Worm (Caenorhabditis elegans): ENCODE measurements around the gene srx-13.

srx-13 gene

DNA sequence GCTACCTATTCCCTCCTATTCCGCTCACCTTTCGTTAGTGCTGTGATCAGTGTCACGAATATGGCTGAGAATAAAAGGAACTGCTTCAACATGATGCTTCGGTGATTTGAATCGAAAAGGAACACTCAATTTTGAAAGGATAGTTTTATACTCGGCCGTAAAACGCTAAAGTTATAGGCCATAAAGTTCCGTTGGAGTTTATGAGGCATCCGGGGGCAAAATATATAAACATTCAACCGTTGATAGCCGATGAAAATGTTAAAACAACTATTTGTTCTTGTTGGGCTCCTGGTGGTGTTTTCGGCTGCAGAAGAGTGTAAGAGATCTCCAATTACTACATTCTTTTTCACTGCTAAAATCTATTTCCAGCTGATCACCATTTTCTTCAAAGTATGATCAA is 13.9 kb downstream of the srx-13 start, which contains the start of the genes C44B12.9 and C44B12.3:
Gene C44B12.9, minus strand, starts transcription at position 101 of the 400 bp plus-strand sequence.
Gene C44B12.3, plus strand, starts transcription at position 249 of the 400 bp plus-strand sequence.
- TF ChIP-seq nhr-12 (tag; optimal IDR thresholded peaks at IDR 0.05), result no peak
- no peak for TF ChIP-seq sma-9 (GFP tag; optimal IDR thresholded peaks at IDR 0.05)
- no peak for TF ChIP-seq sma-9 (tag; optimal IDR thresholded peaks at IDR 0.05)
- no peak for TF ChIP-seq nhr-237 (tag; optimal IDR thresholded peaks at IDR 0.05)
- TF ChIP-seq zag-1 (tag; optimal IDR thresholded peaks at IDR 0.05), result no peak
- TF ChIP-seq egl-27 (tag; optimal IDR thresholded peaks at IDR 0.05), result no peak
- TF ChIP-seq C34F6.9 (tag; optimal IDR thresholded peaks at IDR 0.05), result no peak
- no peak for TF ChIP-seq ZK546.5 (tag; optimal IDR thresholded peaks at IDR 0.05)
- TF ChIP-seq lsy-2 (tag; optimal IDR thresholded peaks at IDR 0.05), result no peak
- no peak for TF ChIP-seq ceh-16 (tag; optimal IDR thresholded peaks at IDR 0.05)
- no peak for TF ChIP-seq nhr-25 (tag; optimal IDR thresholded peaks at IDR 0.05)
- TF ChIP-seq unc-55 (GFP tag; optimal IDR thresholded peaks at IDR 0.05), result no peak
- TF ChIP-seq snpc-4 (tag; optimal IDR thresholded peaks at IDR 0.05), result no peak
- TF ChIP-seq nhr-21 (tag; optimal IDR thresholded peaks at IDR 0.05), result no peak
- no peak for TF ChIP-seq crh-2 (tag; optimal IDR thresholded peaks at IDR 0.05)
- TF ChIP-seq nhr-10 (tag; optimal IDR thresholded peaks at IDR 0.05), result no peak
- no peak for TF ChIP-seq nhr-11 (tag; optimal IDR thresholded peaks at IDR 0.05)

DNA sequence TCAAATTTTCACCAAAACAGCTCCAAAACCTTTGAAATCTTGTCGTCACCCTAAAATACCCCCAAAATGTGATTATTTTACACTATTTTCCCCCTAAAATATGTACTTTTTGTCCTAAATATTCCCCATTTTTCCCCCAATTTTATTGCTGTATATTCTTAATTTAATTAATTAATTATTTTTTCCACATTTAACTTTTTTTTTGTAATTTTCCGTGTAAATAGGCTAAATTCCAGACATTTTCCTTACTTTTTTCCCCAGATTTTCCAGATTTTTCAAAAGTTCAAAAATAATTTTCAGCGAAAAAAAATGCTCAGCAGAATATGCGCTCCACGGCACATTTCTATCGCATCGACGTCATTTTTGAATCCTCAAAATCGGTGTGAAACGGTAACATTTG is 21.3 kb downstream of the srx-13 start, which contains the start of gene cox-18:
Gene cox-18, plus strand, starts transcription at position 301 of the 400 bp plus-strand sequence.
- no peak for TF ChIP-seq peb-1 (tag; optimal IDR thresholded peaks at IDR 0.05)
- TF ChIP-seq ztf-4 (tag; optimal IDR thresholded peaks at IDR 0.05), result no peak
- TF ChIP-seq nhr-23 (tag; optimal IDR thresholded peaks at IDR 0.05), result no peak
- no peak for TF ChIP-seq mbf-1 (tag; optimal IDR thresholded peaks at IDR 0.05)

DNA sequence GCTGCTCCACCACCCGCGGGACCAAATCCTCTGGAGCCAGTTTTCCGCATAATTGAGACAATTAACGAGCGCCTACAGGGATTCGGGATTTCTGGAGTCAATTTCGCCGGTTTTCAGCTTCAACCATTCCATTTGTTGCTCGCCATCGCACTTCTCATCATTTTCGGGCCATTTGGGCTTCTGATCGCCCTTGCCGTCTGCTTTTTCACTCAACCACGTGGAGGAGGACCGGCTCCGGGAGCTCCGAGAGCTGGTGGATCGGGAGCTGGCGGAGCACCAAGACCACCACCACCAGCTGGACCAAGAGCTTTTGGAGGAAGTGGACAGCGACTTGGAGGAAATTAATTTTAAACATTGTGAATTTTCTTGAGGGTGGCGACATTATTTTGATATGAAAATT is 22.3 kb downstream of the srx-13 start:
- TF ChIP-seq ztf-1 (GFP tag; conservative IDR thresholded peaks at IDR 0.05) (no peak), dmd-4 (tag; optimal IDR thresholded peaks at IDR 0.05) (no peak), ztf-4 (tag; optimal IDR thresholded peaks at IDR 0.05) (no peak), sma-3 (GFP tag; optimal IDR thresholded peaks at IDR 0.05) (no peak)

DNA sequence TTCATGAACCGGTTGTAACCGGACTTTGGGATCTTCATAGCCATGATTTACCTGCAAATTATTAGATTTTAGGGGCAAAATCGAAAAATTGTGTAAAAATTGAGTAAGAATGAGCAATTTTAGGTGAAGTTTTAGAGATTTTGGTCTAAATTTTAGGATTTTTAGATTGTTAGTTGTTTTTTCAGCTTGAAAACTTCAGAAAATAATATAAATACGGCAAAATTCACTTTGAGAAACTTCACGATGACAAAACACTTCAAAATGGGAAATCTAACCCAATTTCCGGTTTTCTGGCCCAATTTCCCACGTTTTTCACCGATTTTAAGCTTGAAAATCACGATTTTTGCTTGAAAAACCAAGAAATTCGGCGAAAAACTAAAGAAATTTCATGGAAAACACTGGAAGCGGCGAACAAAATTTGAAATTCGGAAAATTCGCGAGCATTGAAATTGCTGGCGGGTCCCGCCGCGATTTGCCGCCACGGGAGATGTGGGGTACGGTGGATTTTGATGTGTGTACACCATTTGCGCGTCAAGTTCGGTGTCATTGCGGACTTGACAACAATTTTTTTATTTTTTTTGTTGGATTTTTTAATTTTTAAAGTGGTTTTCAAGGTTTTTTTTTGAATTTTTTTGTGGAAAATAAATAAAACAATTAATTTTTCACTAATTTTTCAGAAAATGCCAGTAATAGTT is 24.4 kb downstream of the srx-13 start, which contains the start of the genes cct-8 and Y55F3AR.2:
Gene cct-8, minus strand, starts transcription at position 51 of the 695 bp plus-strand sequence.
Gene Y55F3AR.2, plus strand, starts transcription at position 672 of the 695 bp plus-strand sequence.
- TF ChIP-seq R02D3.7 (tag; optimal IDR thresholded peaks at IDR 0.05) (peak; percentile 89), nhr-77 (tag; optimal IDR thresholded peaks at IDR 0.05) (peak; percentile 65), nhr-10 (tag; optimal IDR thresholded peaks at IDR 0.05) (peak; percentile 92), elt-1 (tag; optimal IDR thresholded peaks at IDR 0.05) (no peak), elt-3 (tag; optimal IDR thresholded peaks at IDR 0.05) (no peak), ceh-82 (tag; optimal IDR thresholded peaks at IDR 0.05) (peak; percentile 87), sem-4 (tag; optimal IDR thresholded peaks at IDR 0.05) (peak; percentile 95), unc-62 (GFP tag; optimal IDR thresholded peaks at IDR 0.05) (peak; percentile 69), gmeb-1 (tag; optimal IDR thresholded peaks at IDR 0.05) (peak; percentile 97), lsy-2 (tag; optimal IDR thresholded peaks at IDR 0.05) (peak; percentile 100), blmp-1 (tag; optimal IDR thresholded peaks at IDR 0.05; ENCODE audit: insufficient read depth) (peak; percentile 45), skn-1 (tag; optimal IDR thresholded peaks at IDR 0.05) (peak; percentile 77), ama-1 (optimal IDR thresholded peaks at IDR 0.05) (peak; percentile 66), zag-1 (tag; optimal IDR thresholded peaks at IDR 0.05) (peak; percentile 74), peb-1 (tag; optimal IDR thresholded peaks at IDR 0.05) (no peak), nhr-12 (tag; optimal IDR thresholded peaks at IDR 0.05) (peak; percentile 49), sma-3 (GFP tag; optimal IDR thresholded peaks at IDR 0.05) (peak; percentile 98), nhr-23 (tag; optimal IDR thresholded peaks at IDR 0.05) (no peak), mab-5 (tag; optimal IDR thresholded peaks at IDR 0.05) (peak; percentile 97), unc-55 (GFP tag; optimal IDR thresholded peaks at IDR 0.05) (peak; percentile 99), lin-13 (GFP tag; optimal IDR thresholded peaks at IDR 0.05) (peak; percentile 97), lin-11 (tag; optimal IDR thresholded peaks at IDR 0.05) (peak; percentile 99), ztf-4 (tag; optimal IDR thresholded peaks at IDR 0.05) (peak; percentile 96), mbf-1 (tag; optimal IDR thresholded peaks at IDR 0.05) (peak; percentile 39), ZK546.5 (tag; optimal IDR thresholded peaks at IDR 0.05) (peak; percentile 81), nhr-21 (tag; optimal IDR thresholded peaks at IDR 0.05) (peak; percentile 97), C34F6.9 (tag; optimal IDR thresholded peaks at IDR 0.05) (peak; percentile 93), nhr-129 (tag; optimal IDR thresholded peaks at IDR 0.05) (peak; percentile 87), egl-27 (tag; optimal IDR thresholded peaks at IDR 0.05) (peak; percentile 92), F13H6.1 (tag; optimal IDR thresholded peaks at IDR 0.05) (peak; percentile 97), snpc-4 (tag; optimal IDR thresholded peaks at IDR 0.05) (peak; percentile 81), ceh-16 (tag; optimal IDR thresholded peaks at IDR 0.05) (peak; percentile 79), ztf-1 (GFP tag; conservative IDR thresholded peaks at IDR 0.05) (0 out of 2 replicates have a peak, but pooled peaks have one; percentile 96), nhr-11 (tag; optimal IDR thresholded peaks at IDR 0.05) (no peak), lin-39 (tag; optimal IDR thresholded peaks at IDR 0.05) (peak; percentile 10), ztf-11 (tag; optimal IDR thresholded peaks at IDR 0.05) (peak; percentile 80), alr-1 (tag; optimal IDR thresholded peaks at IDR 0.05) (no peak), dmd-4 (tag; optimal IDR thresholded peaks at IDR 0.05) (peak; percentile 74), unc-39 (tag; optimal IDR thresholded peaks at IDR 0.05) (no peak), crh-2 (tag; optimal IDR thresholded peaks at IDR 0.05) (peak; percentile 98), nhr-237 (tag; optimal IDR thresholded peaks at IDR 0.05) (peak; percentile 82)

All from whole organism, L2 larva.